Worm (Caenorhabditis elegans) whole organism, midembryonic: Measurements from ENCODE around the gene C09G1.4.

Experiments
- flt-1 ChIP-seq: fragments of 200-800 bp; sonication (Bioruptor generic); IDR thresholded peaks from 2 replicates; pipeline ENCODE4 v1.3.6; 2022; ENCODE audit warnings: missing genetic modification characterization, missing compliant biosample characterization
- klf-2 ChIP-seq: fragments of 200-800 bp; sonication (Bioruptor generic); conservative IDR thresholded peaks from 2 replicates; pipeline ENCODE4 v1.3.6; 2022; ENCODE audit warnings: missing genetic modification reagents, missing genetic modification characterization, missing compliant biosample characterization

- no peak for TF ChIP-seq flt-1 (GFP tag; lab: Robert Waterston, UW)
- TF ChIP-seq klf-2 (GFP tag; lab: Robert Waterston, UW) = no peak
These were observed 8.5 kb downstream of the C09G1.4 start for ce11 chrX:15997926-15998325.
